Worm (Caenorhabditis elegans) whole organism, L2 larva: Measurements from ENCODE around the gene rps-16.

Experiments
- C34F6.9 ChIP-seq: fragments of 150-350 bp; optimal IDR thresholded peaks from 2 replicates; lab custom pipeline; 2014; ENCODE audit warnings: missing biosample characterization, missing genetic modification characterization
- F13H6.1 ChIP-seq: sonication (generic microtip); optimal IDR thresholded peaks from 2 replicates; lab custom pipeline; 2016; ENCODE audit warnings: missing genetic modification characterization, missing compliant biosample characterization
- Y55F3AM.14 ChIP-seq: fragments of 200-800 bp; sonication (Bioruptor generic); optimal IDR thresholded peaks from 2 replicates; lab custom pipeline; 2018; ENCODE audit warnings: mild to moderate bottlenecking, missing genetic modification characterization, missing compliant biosample characterization
- ZK546.5 ChIP-seq: sonication (generic microtip); optimal IDR thresholded peaks from 2 replicates; lab custom pipeline; 2017; ENCODE audit warnings: missing biosample characterization, missing genetic modification characterization
- alr-1 ChIP-seq: fragments of 150-350 bp; optimal IDR thresholded peaks from 2 replicates; lab custom pipeline; 2014; ENCODE audit warnings: missing biosample characterization, missing genetic modification characterization
- ama-1 ChIP-seq: fragments of 150-350 bp; optimal IDR thresholded peaks from 2 replicates; lab custom pipeline; 2018; ENCODE audit warnings: inconsistent platforms
- blmp-1 ChIP-seq: sonication (generic microtip); optimal IDR thresholded peaks from 2 replicates; lab custom pipeline; 2017; ENCODE audit warnings: missing genetic modification characterization, mild to moderate bottlenecking, missing compliant biosample characterization, antibody characterized with exemption, moderate library complexity; ENCODE audit not compliant: insufficient read depth
- ceh-16 ChIP-seq: fragments of 150-350 bp; optimal IDR thresholded peaks from 2 replicates; lab custom pipeline; 2014; ENCODE audit warnings: missing biosample characterization, missing genetic modification characterization
- ceh-82 ChIP-seq: fragments of 150-350 bp; optimal IDR thresholded peaks from 2 replicates; lab custom pipeline; 2014; ENCODE audit warnings: missing biosample characterization, missing genetic modification characterization
- crh-2 ChIP-seq: sonication (generic microtip); optimal IDR thresholded peaks from 2 replicates; lab custom pipeline; 2017; ENCODE audit warnings: missing biosample characterization, missing genetic modification characterization
- egl-27 ChIP-seq: sonication (generic microtip); optimal IDR thresholded peaks from 3 replicates; lab custom pipeline; 2017; ENCODE audit warnings: missing biosample characterization, missing genetic modification reagents, missing genetic modification characterization
- elt-1 ChIP-seq: fragments of 150-350 bp; optimal IDR thresholded peaks from 2 replicates; lab custom pipeline; 2014; ENCODE audit warnings: missing biosample characterization, missing genetic modification characterization
- elt-3 ChIP-seq: sonication (generic microtip); optimal IDR thresholded peaks from 2 replicates; lab custom pipeline; 2017; ENCODE audit warnings: missing biosample characterization, missing genetic modification characterization
- fos-1 ChIP-seq: fragments of 150-350 bp; optimal IDR thresholded peaks from 2 replicates; lab custom pipeline; 2014; ENCODE audit warnings: missing biosample characterization, missing genetic modification characterization
- gmeb-1 ChIP-seq: fragments of 150-350 bp; optimal IDR thresholded peaks from 2 replicates; lab custom pipeline; 2014; ENCODE audit warnings: missing biosample characterization, missing genetic modification characterization
- lin-11 ChIP-seq: fragments of 150-350 bp; sonication (generic microtip); optimal IDR thresholded peaks from 2 replicates; lab custom pipeline; 2014; ENCODE audit warnings: missing biosample characterization, missing genetic modification characterization, inconsistent platforms, mixed read lengths
- lin-13 ChIP-seq: fragments of 150-350 bp; optimal IDR thresholded peaks from 2 replicates; lab custom pipeline; 2014; ENCODE audit warnings: missing biosample characterization, missing genetic modification reagents, missing genetic modification characterization
- mab-5 ChIP-seq: fragments of 150-350 bp; optimal IDR thresholded peaks from 2 replicates; lab custom pipeline; 2014; ENCODE audit warnings: missing biosample characterization, missing genetic modification characterization
- mbf-1 ChIP-seq: sonication (generic microtip); optimal IDR thresholded peaks from 2 replicates; lab custom pipeline; 2017; ENCODE audit warnings: missing biosample characterization, missing genetic modification characterization
- mdl-1 ChIP-seq, 2 experiments: fragments of 150-350 bp in 1 of 2; sonication (generic microtip) in 1 of 2; optimal IDR thresholded peaks; 2 replicates each; lab custom pipeline; 2017; ENCODE audit warnings: missing biosample characterization in 2 of 2, missing genetic modification characterization in 2 of 2
- nhr-10 ChIP-seq: sonication (generic microtip); optimal IDR thresholded peaks from 2 replicates; lab custom pipeline; 2017; ENCODE audit warnings: missing biosample characterization, missing genetic modification characterization
- nhr-12 ChIP-seq: fragments of 150-350 bp; optimal IDR thresholded peaks from 2 replicates; lab custom pipeline; 2014; ENCODE audit warnings: missing biosample characterization, missing genetic modification characterization
- nhr-129 ChIP-seq: fragments of 150-350 bp; optimal IDR thresholded peaks from 2 replicates; lab custom pipeline; 2014; ENCODE audit warnings: missing biosample characterization, missing genetic modification characterization
- nhr-21 ChIP-seq: fragments of 150-350 bp; optimal IDR thresholded peaks from 2 replicates; lab custom pipeline; 2014; ENCODE audit warnings: missing biosample characterization, missing genetic modification characterization
- nhr-23 ChIP-seq: fragments of 150-350 bp; optimal IDR thresholded peaks from 2 replicates; lab custom pipeline; 2014; ENCODE audit warnings: missing biosample characterization, missing genetic modification reagents, missing genetic modification characterization
- nhr-237 ChIP-seq: fragments of 150-350 bp; optimal IDR thresholded peaks from 2 replicates; lab custom pipeline; 2014; ENCODE audit warnings: missing biosample characterization, missing genetic modification characterization
- nhr-25 ChIP-seq: fragments of 150-350 bp; sonication (generic microtip); optimal IDR thresholded peaks from 3 replicates; lab custom pipeline; 2014; ENCODE audit warnings: missing biosample characterization, missing genetic modification characterization
- nhr-77 ChIP-seq: fragments of 150-350 bp; optimal IDR thresholded peaks from 2 replicates; lab custom pipeline; 2014; ENCODE audit warnings: missing biosample characterization, missing genetic modification characterization
- peb-1 ChIP-seq: fragments of 150-350 bp; optimal IDR thresholded peaks from 2 replicates; lab custom pipeline; 2014; ENCODE audit warnings: missing biosample characterization, missing genetic modification characterization
- sem-4 ChIP-seq: fragments of 150-350 bp; optimal IDR thresholded peaks from 2 replicates; lab custom pipeline; 2014; ENCODE audit warnings: missing biosample characterization, missing genetic modification reagents, missing genetic modification characterization
- sma-9 ChIP-seq, 2 experiments: fragments of 150-350 bp in 1 of 2; sonication (generic microtip) in 1 of 2; optimal IDR thresholded peaks; 2 replicates each; lab custom pipeline; 2014 to 2016; ENCODE audit warnings: missing genetic modification characterization in 2 of 2, mild to moderate bottlenecking in 1 of 2, missing biosample characterization in 1 of 2, missing compliant biosample characterization in 1 of 2, missing genetic modification reagents in 1 of 2, moderate library complexity in 1 of 2
- snpc-4 ChIP-seq: fragments of 150-350 bp; optimal IDR thresholded peaks from 2 replicates; lab custom pipeline; 2014; ENCODE audit warnings: missing biosample characterization, missing genetic modification characterization
- unc-39 ChIP-seq: fragments of 150-350 bp; optimal IDR thresholded peaks from 2 replicates; lab custom pipeline; 2014; ENCODE audit warnings: missing biosample characterization, missing genetic modification characterization
- unc-55 ChIP-seq: fragments of 150-350 bp; sonication (generic microtip); optimal IDR thresholded peaks from 3 replicates; lab custom pipeline; 2014; ENCODE audit warnings: missing biosample characterization, missing genetic modification reagents, missing genetic modification characterization
- unc-62 ChIP-seq: fragments of 150-350 bp; optimal IDR thresholded peaks from 2 replicates; lab custom pipeline; 2014; ENCODE audit warnings: missing biosample characterization, missing genetic modification reagents, missing genetic modification characterization
- zag-1 ChIP-seq: fragments of 150-350 bp; optimal IDR thresholded peaks from 2 replicates; lab custom pipeline; 2014; ENCODE audit warnings: missing biosample characterization, missing genetic modification characterization
- ztf-1 ChIP-seq: fragments of 200-800 bp; sonication (Bioruptor generic); conservative IDR thresholded peaks from 2 replicates; pipeline ENCODE4 v1.3.6; 2022; ENCODE audit warnings: missing genetic modification characterization, missing compliant biosample characterization
- ztf-11 ChIP-seq: sonication (generic microtip); optimal IDR thresholded peaks from 2 replicates; lab custom pipeline; 2017; ENCODE audit warnings: missing biosample characterization, missing genetic modification characterization
- ztf-4 ChIP-seq: fragments of 150-350 bp; optimal IDR thresholded peaks from 2 replicates; lab custom pipeline; 2014; ENCODE audit warnings: missing biosample characterization, missing genetic modification characterization

The rps-16 gene

ce11 chrV:15013328-15013727 is 13.0 kb upstream of the rps-16 start:
- TF ChIP-seq ztf-4 (no peak), elt-1 (tag; lab: Kevin White, UChicago) (no peak), unc-39 (no peak), peb-1 (no peak), fos-1 (tag; lab: Kevin White, UChicago) (no peak), unc-55 (GFP tag; lab: Kevin White, UChicago) (no peak), sem-4 (tag; lab: Kevin White, UChicago) (no peak), sma-9 (GFP tag; optimal IDR thresholded peaks at IDR 0.05; lab: Kevin White, UChicago) (no peak), sma-9 (tag; optimal IDR thresholded peaks at IDR 0.05; lab: Kevin White, UChicago) (no peak), F13H6.1 (no peak), lin-11 (tag; lab: Kevin White, UChicago) (no peak), mdl-1 (tag; optimal IDR thresholded peaks at IDR 0.05; lab: Kevin White, UChicago) (no peak), nhr-10 (tag; lab: Kevin White, UChicago) (no peak), ztf-1 (no peak), ceh-82 (tag; lab: Kevin White, UChicago) (no peak)

- TF ChIP-seq ztf-11 (tag; lab: Kevin White, UChicago) (no peak), nhr-25 (tag; lab: Kevin White, UChicago) (peak; percentile 18), blmp-1 (peak; percentile 6), mab-5 (tag; lab: Kevin White, UChicago) (no peak), sma-9 (GFP tag; optimal IDR thresholded peaks at IDR 0.05; lab: Kevin White, UChicago) (peak; percentile 27), sma-9 (tag; optimal IDR thresholded peaks at IDR 0.05; lab: Kevin White, UChicago) (no peak), ama-1 (lab: Kevin White, UChicago) (peak; percentile 8), nhr-129 (peak; percentile 50), lin-11 (tag; lab: Kevin White, UChicago) (peak; percentile 7), F13H6.1 (peak; percentile 24), elt-3 (tag; lab: Kevin White, UChicago) (no peak), unc-55 (GFP tag; lab: Kevin White, UChicago) (peak; percentile 8)
Measured at ce11 chrV:15012542-15013301, 12.4 kb upstream of the rps-16 start.

- TF ChIP-seq F13H6.1 = no peak
- no peak for TF ChIP-seq egl-27 (tag; lab: Kevin White, UChicago)
- TF ChIP-seq unc-62 (GFP tag; lab: Kevin White, UChicago) = no peak
- TF ChIP-seq alr-1 (tag; lab: Kevin White, UChicago) = no peak
- no peak for TF ChIP-seq sma-9 (GFP tag; optimal IDR thresholded peaks at IDR 0.05; lab: Kevin White, UChicago)
- TF ChIP-seq sma-9 (tag; optimal IDR thresholded peaks at IDR 0.05; lab: Kevin White, UChicago) = no peak
- TF ChIP-seq nhr-21 (tag; lab: Kevin White, UChicago) = no peak
- TF ChIP-seq mab-5 (tag; lab: Kevin White, UChicago) = no peak
- TF ChIP-seq mbf-1 (tag; lab: Kevin White, UChicago) = no peak
- TF ChIP-seq nhr-77 (tag; lab: Kevin White, UChicago) = no peak
- no peak for TF ChIP-seq ama-1 (lab: Kevin White, UChicago)
- TF ChIP-seq C34F6.9 (tag; lab: Kevin White, UChicago) = no peak
- no peak for TF ChIP-seq ceh-16 (tag; lab: Kevin White, UChicago)
- no peak for TF ChIP-seq elt-1 (tag; lab: Kevin White, UChicago)
- no peak for TF ChIP-seq mdl-1 (tag; optimal IDR thresholded peaks at IDR 0.05; lab: Kevin White, UChicago)
- TF ChIP-seq blmp-1 = no peak
- TF ChIP-seq peb-1 = no peak
- TF ChIP-seq ztf-1 = no peak
Measured at ce11 chrV:15011560-15011959, 11.2 kb upstream of the rps-16 start, which contains the start of gene nmr-2. nmr-2 (minus strand) TSS chrV:15011660.

ce11 chrV:15004800-15005199 is 4.5 kb upstream of the rps-16 start, which contains the start of gene hrde-2:
hrde-2 (plus strand) TSS chrV:15005100.
- no peak for TF ChIP-seq nhr-237 (tag; lab: Kevin White, UChicago)
- TF ChIP-seq unc-39 = no peak
- TF ChIP-seq ZK546.5 = no peak
- no peak for TF ChIP-seq elt-3 (tag; lab: Kevin White, UChicago)
- TF ChIP-seq, all 48 proteins: peak for 0

ce11 chrV:15002184-15002690 is 1.9 kb upstream of the rps-16 start, which contains the start of the genes fib-1 and mut-15:
fib-1 (minus strand) TSS chrV:15002223.
mut-15 (plus strand) TSS chrV:15002543.
- TF ChIP-seq zag-1 (tag; lab: Kevin White, UChicago) (peak; percentile 83), ama-1 (lab: Kevin White, UChicago) (no peak), nhr-12 (tag; lab: Kevin White, UChicago) (no peak), lin-13 (GFP tag; lab: Kevin White, UChicago) (peak; percentile 89), ceh-16 (tag; lab: Kevin White, UChicago) (peak; percentile 38), snpc-4 (tag; lab: Kevin White, UChicago) (peak; percentile 83), nhr-23 (tag; lab: Kevin White, UChicago) (no peak), lin-11 (tag; lab: Kevin White, UChicago) (peak; percentile 86), elt-3 (tag; lab: Kevin White, UChicago) (no peak), elt-1 (tag; lab: Kevin White, UChicago) (no peak), ztf-1 (no peak), nhr-77 (tag; lab: Kevin White, UChicago) (peak; percentile 21), gmeb-1 (peak; percentile 89), crh-2 (tag; lab: Kevin White, UChicago) (peak; percentile 87), nhr-21 (tag; lab: Kevin White, UChicago) (peak; percentile 84), unc-39 (no peak), blmp-1 (peak; percentile 39), sem-4 (tag; lab: Kevin White, UChicago) (peak; percentile 82), Y55F3AM.14 (GFP tag; lab: Kevin White, UChicago) (peak; percentile 5), alr-1 (tag; lab: Kevin White, UChicago) (no peak), F13H6.1 (peak; percentile 92), mab-5 (tag; lab: Kevin White, UChicago) (peak; percentile 90), nhr-10 (tag; lab: Kevin White, UChicago) (no peak), ceh-82 (tag; lab: Kevin White, UChicago) (peak; percentile 15)
